Worm (Caenorhabditis elegans) whole organism, young adult: ENCODE results near the gene srh-69.

Experiments
- B0019.2 ChIP-seq: fragments of 200-800 bp; sonication (Bioruptor generic); conservative IDR thresholded peaks from 2 replicates; pipeline ENCODE4 v1.3.6; 2022; ENCODE audit warnings: missing genetic modification reagents, missing genetic modification characterization, missing compliant biosample characterization
- B0035.1 ChIP-seq: sonication (generic microtip); optimal IDR thresholded peaks from 2 replicates; lab custom pipeline; 2016; ENCODE audit warnings: missing genetic modification characterization, mild to moderate bottlenecking, missing compliant biosample characterization, missing genotype, missing genetic modification reagents
- F23B12.7 ChIP-seq: sonication (generic microtip); optimal IDR thresholded peaks from 2 replicates; lab custom pipeline; 2017; ENCODE audit warnings: missing genetic modification characterization, mild to moderate bottlenecking, missing compliant biosample characterization, antibody characterized with exemption, moderate library complexity; ENCODE audit not compliant: insufficient read depth
- F37B4.10 ChIP-seq: fragments of 200-800 bp; sonication (Bioruptor generic); IDR thresholded peaks from 2 replicates; pipeline ENCODE4 v1.3.6; 2022; ENCODE audit warnings: missing genetic modification characterization, missing compliant biosample characterization
- F52B5.7 ChIP-seq: sonication (generic microtip); optimal IDR thresholded peaks from 2 replicates; lab custom pipeline; 2016; ENCODE audit warnings: mild to moderate bottlenecking, missing genetic modification characterization, missing compliant biosample characterization
- F57A8.1 ChIP-seq: fragments of 200-800 bp; sonication (Bioruptor generic); optimal IDR thresholded peaks from 2 replicates; lab custom pipeline; 2018; ENCODE audit warnings: mild to moderate bottlenecking, missing genetic modification characterization, moderate library complexity, missing compliant biosample characterization
- K12H6.12 ChIP-seq: fragments of 200-800 bp; sonication (Bioruptor generic); optimal IDR thresholded peaks from 2 replicates; lab custom pipeline; 2018; ENCODE audit warnings: mild to moderate bottlenecking, missing genetic modification characterization, missing compliant biosample characterization
- Y79H2A.3 ChIP-seq: fragments of 200-800 bp; sonication (Bioruptor generic); conservative IDR thresholded peaks from 2 replicates; pipeline ENCODE4 v1.3.6; 2022; ENCODE audit warnings: missing genetic modification reagents, missing genetic modification characterization, missing compliant biosample characterization
- Y95B8A.8 ChIP-seq: fragments of 200-800 bp; sonication (Bioruptor generic); IDR thresholded peaks from 2 replicates; pipeline ENCODE4 v1.3.6; 2022; ENCODE audit warnings: missing genetic modification reagents, missing genetic modification characterization, missing compliant biosample characterization
- atf-7 ChIP-seq: sonication (generic microtip); optimal IDR thresholded peaks from 2 replicates; lab custom pipeline; 2017; ENCODE audit warnings: mild to moderate bottlenecking, missing genetic modification characterization, missing compliant biosample characterization
- athp-1 ChIP-seq: sonication (generic microtip); optimal IDR thresholded peaks from 2 replicates; lab custom pipeline; 2017; ENCODE audit warnings: mild to moderate bottlenecking, missing genetic modification characterization, missing compliant biosample characterization
- ccch-3 ChIP-seq: fragments of 200-800 bp; sonication (Bioruptor generic); optimal IDR thresholded peaks from 2 replicates; lab custom pipeline; 2018; ENCODE audit warnings: mild to moderate bottlenecking, missing genetic modification characterization, missing compliant biosample characterization
- cebp-2 ChIP-seq: fragments of 200-800 bp; sonication (Bioruptor generic); IDR thresholded peaks from 2 replicates; pipeline ENCODE4 v1.3.6; 2022; ENCODE audit warnings: missing genetic modification characterization, missing compliant biosample characterization
- ceh-27 ChIP-seq: fragments of 200-800 bp; sonication (Bioruptor generic); optimal IDR thresholded peaks from 2 replicates; lab custom pipeline; 2018; ENCODE audit warnings: mild to moderate bottlenecking, missing genetic modification characterization, moderate library complexity, missing compliant biosample characterization
- ceh-79 ChIP-seq: sonication (generic microtip); optimal IDR thresholded peaks from 2 replicates; lab custom pipeline; 2017; ENCODE audit warnings: mild to moderate bottlenecking, missing genetic modification characterization, missing compliant biosample characterization
- chd-7 ChIP-seq: sonication (generic microtip); optimal IDR thresholded peaks from 2 replicates; lab custom pipeline; 2016; ENCODE audit warnings: mild to moderate bottlenecking, missing genetic modification characterization, moderate library complexity, missing compliant biosample characterization
- egl-44 ChIP-seq: fragments of 200-800 bp; sonication (Bioruptor generic); IDR thresholded peaks from 2 replicates; pipeline ENCODE4 v1.3.6; 2022; ENCODE audit warnings: missing genetic modification reagents, missing genetic modification characterization, missing compliant biosample characterization
- egrh-3 ChIP-seq: fragments of 200-800 bp; sonication (Bioruptor generic); IDR thresholded peaks from 2 replicates; pipeline ENCODE4 v1.3.6; 2022; ENCODE audit warnings: missing genetic modification reagents, missing genetic modification characterization, missing compliant biosample characterization
- gei-17 ChIP-seq: fragments of 200-800 bp; sonication (Bioruptor generic); optimal IDR thresholded peaks from 2 replicates; lab custom pipeline; 2018; ENCODE audit warnings: mild to moderate bottlenecking, missing genetic modification characterization, missing compliant biosample characterization
- hlh-26 ChIP-seq: fragments of 200-800 bp; sonication (Bioruptor generic); conservative IDR thresholded peaks from 2 replicates; pipeline ENCODE4 v1.3.6; 2022; ENCODE audit warnings: missing genetic modification reagents, missing genetic modification characterization, missing compliant biosample characterization
- hmg-20 ChIP-seq: fragments of 200-800 bp; sonication (Bioruptor generic); IDR thresholded peaks from 2 replicates; pipeline ENCODE4 v1.3.6; 2022; ENCODE audit warnings: missing genetic modification reagents, missing genetic modification characterization, missing compliant biosample characterization
- hsf-1 ChIP-seq: fragments of 200-800 bp; sonication (Bioruptor generic); IDR thresholded peaks from 2 replicates; pipeline ENCODE4 v1.3.6; 2022; ENCODE audit warnings: missing genetic modification reagents, missing genetic modification characterization, missing compliant biosample characterization
- let-526 ChIP-seq: fragments of 200-800 bp; sonication (Bioruptor generic); IDR thresholded peaks from 2 replicates; pipeline ENCODE4 v1.3.6; 2022; ENCODE audit warnings: missing genetic modification reagents, missing genetic modification characterization, missing compliant biosample characterization
- lin-40 ChIP-seq: sonication (generic microtip); optimal IDR thresholded peaks from 2 replicates; lab custom pipeline; 2016; ENCODE audit warnings: missing genetic modification characterization, mild to moderate bottlenecking, missing compliant biosample characterization, missing genotype, missing genetic modification reagents
- madf-6 ChIP-seq: fragments of 200-800 bp; sonication (Bioruptor generic); IDR thresholded peaks from 2 replicates; pipeline ENCODE4 v1.3.6; 2022; ENCODE audit warnings: missing genetic modification reagents, missing genetic modification characterization, missing compliant biosample characterization
- mcd-1 ChIP-seq: fragments of 200-800 bp; sonication (Bioruptor generic); IDR thresholded peaks from 2 replicates; pipeline ENCODE4 v1.3.6; 2022; ENCODE audit warnings: missing genetic modification reagents, missing genetic modification characterization, missing compliant biosample characterization
- mel-28 ChIP-seq: sonication (generic microtip); optimal IDR thresholded peaks from 2 replicates; lab custom pipeline; 2016; ENCODE audit warnings: borderline replicate concordance, mild to moderate bottlenecking, missing genetic modification characterization, missing compliant biosample characterization
- mes-4 ChIP-seq: sonication (generic microtip); optimal IDR thresholded peaks from 2 replicates; lab custom pipeline; 2016; ENCODE audit warnings: missing genotype, missing genetic modification characterization, missing compliant biosample characterization
- mxl-1 ChIP-seq: sonication (generic microtip); optimal IDR thresholded peaks from 2 replicates; lab custom pipeline; 2016; ENCODE audit warnings: missing genetic modification characterization, missing compliant biosample characterization
- nhr-120 ChIP-seq: fragments of 200-800 bp; sonication (Bioruptor generic); IDR thresholded peaks from 2 replicates; pipeline ENCODE4 v1.3.6; 2022; ENCODE audit warnings: missing genetic modification characterization, missing compliant biosample characterization
- rpc-1 ChIP-seq, 2 experiments: fragments of 150-350 bp in 1 of 2; sonication (generic microtip) in 1 of 2; optimal IDR thresholded peaks; 2 replicates each; lab custom pipeline; 2014 to 2018; ENCODE audit warnings: missing biosample characterization in 1 of 2, missing genetic modification characterization in 1 of 2, missing genetic modification reagents in 1 of 2, missing genotype in 1 of 2
- snpc-1.3 ChIP-seq: sonication (generic microtip); optimal IDR thresholded peaks from 2 replicates; lab custom pipeline; 2017; ENCODE audit warnings: missing genetic modification characterization, mild to moderate bottlenecking, missing compliant biosample characterization, antibody characterized with exemption, moderate library complexity, missing genotype, missing genetic modification reagents; ENCODE audit not compliant: insufficient read depth
- somi-1 ChIP-seq: fragments of 200-800 bp; sonication (Bioruptor generic); optimal IDR thresholded peaks from 2 replicates; lab custom pipeline; 2018; ENCODE audit warnings: mild to moderate bottlenecking, missing genetic modification characterization, missing compliant biosample characterization
- tbx-9 ChIP-seq: sonication (generic microtip); optimal IDR thresholded peaks from 2 replicates; lab custom pipeline; 2016; ENCODE audit warnings: borderline replicate concordance, missing genetic modification characterization, inconsistent platforms, missing compliant biosample characterization
- zfh-2 ChIP-seq: fragments of 200-800 bp; sonication (Bioruptor generic); conservative IDR thresholded peaks from 2 replicates; pipeline ENCODE4 v1.3.6; 2022; ENCODE audit warnings: missing genetic modification reagents, missing genetic modification characterization, missing compliant biosample characterization
- zim-3 ChIP-seq: sonication (generic microtip); optimal IDR thresholded peaks from 2 replicates; lab custom pipeline; 2017; ENCODE audit warnings: mild to moderate bottlenecking, missing genetic modification characterization, moderate library complexity, missing compliant biosample characterization
- ztf-25 ChIP-seq: fragments of 200-800 bp; sonication (Bioruptor generic); IDR thresholded peaks from 2 replicates; pipeline ENCODE4 v1.3.6; 2022; ENCODE audit warnings: missing genetic modification reagents, missing genetic modification characterization, missing compliant biosample characterization
- ztf-3 ChIP-seq: fragments of 200-800 bp; sonication (Bioruptor generic); optimal IDR thresholded peaks from 2 replicates; lab custom pipeline; 2018; ENCODE audit warnings: mild to moderate bottlenecking, missing genetic modification characterization, missing compliant biosample characterization

srh-69 gene

DNA sequence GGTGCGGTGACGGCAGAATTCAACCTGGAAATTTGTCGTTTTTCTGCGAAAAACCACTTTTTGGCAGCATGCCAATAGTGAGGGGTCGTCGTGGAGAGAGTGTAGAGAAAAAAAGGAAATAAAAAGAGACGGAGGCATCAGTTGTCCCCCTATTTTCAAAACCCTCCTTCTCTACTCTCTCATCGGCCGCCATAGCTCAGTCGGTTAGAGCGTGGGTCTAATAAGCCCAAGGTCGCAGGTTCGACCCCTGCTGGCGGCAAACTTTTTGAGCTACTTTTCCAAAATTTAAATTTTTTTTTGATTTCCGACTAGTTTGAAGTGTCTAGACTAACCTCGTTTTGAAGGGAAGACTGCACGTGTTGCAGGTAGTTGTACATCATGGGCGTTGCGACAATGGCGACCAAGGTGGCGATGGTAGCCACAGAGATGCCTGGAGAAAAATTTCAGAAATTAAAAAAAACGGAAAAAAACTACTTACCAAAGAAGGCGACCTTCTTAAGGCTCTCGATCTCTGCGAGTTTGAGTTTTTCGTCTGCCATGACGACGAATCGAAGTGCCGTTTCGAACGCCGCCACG lies 19.9 kb downstream of the srh-69 start, which contains the start of gene col-85 (continued):
- TF ChIP-seq Y79H2A.3 (GFP tag; lab: Robert Waterston, UW) (no peak), athp-1 (tag; lab: Kevin White, UChicago) (peak; percentile 60), F52B5.7 (tag; lab: Kevin White, UChicago) (peak; percentile 63), ccch-3 (GFP tag; lab: Kevin White, UChicago) (peak; percentile 30), rpc-1 (optimal IDR thresholded peaks at IDR 0.05; lab: Kevin White, UChicago) (peak; percentile 97), rpc-1 (tag; optimal IDR thresholded peaks at IDR 0.05; lab: Kevin White, UChicago) (peak; percentile 93), mes-4 (peak; percentile 45), ceh-79 (tag; lab: Kevin White, UChicago) (peak; percentile 23), mxl-1 (tag; lab: Kevin White, UChicago) (peak; percentile 88), Y95B8A.8 (GFP tag; lab: Robert Waterston, UW) (0 out of 2 replicates have a peak, but pooled peaks have one; percentile 65), tbx-9 (tag; lab: Kevin White, UChicago) (no peak)

- no peak for TF ChIP-seq zim-3 (tag; lab: Kevin White, UChicago)
- 0 out of 2 replicates have a peak, but pooled peaks have one; percentile 71 for TF ChIP-seq F37B4.10 (GFP tag; lab: Robert Waterston, UW)
- TF ChIP-seq madf-6, result no peak
- TF ChIP-seq K12H6.12 (tag; lab: Kevin White, UChicago), result no peak
- TF ChIP-seq mcd-1 (GFP tag; lab: Robert Waterston, UW), result no peak
- TF ChIP-seq cebp-2 (GFP tag; lab: Robert Waterston, UW), result 0 out of 2 replicates have a peak, but pooled peaks have one; percentile 4
- no peak for TF ChIP-seq hsf-1 (GFP tag; lab: Robert Waterston, UW)
- no peak for TF ChIP-seq egl-44 (GFP tag; lab: Robert Waterston, UW)
- TF ChIP-seq zfh-2, result peak; percentile 74
- TF ChIP-seq egrh-3 (GFP tag; lab: Robert Waterston, UW), result peak; percentile 97
These were observed 20.4 kb downstream of the srh-69 start for ce11 chrII:12494067-12494477.

ce11 chrII:12491936-12492335 lies 22.6 kb downstream of the srh-69 start, which contains the start of gene srz-6:
Gene srz-6, plus strand, starts transcription at chrII:12492236.
- TF ChIP-seq zfh-2, result 0 out of 2 replicates have a peak, but pooled peaks have one; percentile 29
- no peak for TF ChIP-seq gei-17
- TF ChIP-seq, all 124 proteins: peak for 1

ce11 chrII:12489903-12490302 lies 24.6 kb downstream of the srh-69 start, which contains the start of gene T21B4.15:
Gene T21B4.15, plus strand, starts transcription at chrII:12490203.
- no peak for TF ChIP-seq F37B4.10 (GFP tag; lab: Robert Waterston, UW)
- no peak for TF ChIP-seq hmg-20
- TF ChIP-seq lin-40 (tag; lab: Kevin White, UChicago), result no peak
- TF ChIP-seq hlh-26 (GFP tag; lab: Robert Waterston, UW), result no peak
- TF ChIP-seq chd-7 (tag; lab: Kevin White, UChicago), result no peak
- TF ChIP-seq, all 124 proteins: peak for 0

DNA sequence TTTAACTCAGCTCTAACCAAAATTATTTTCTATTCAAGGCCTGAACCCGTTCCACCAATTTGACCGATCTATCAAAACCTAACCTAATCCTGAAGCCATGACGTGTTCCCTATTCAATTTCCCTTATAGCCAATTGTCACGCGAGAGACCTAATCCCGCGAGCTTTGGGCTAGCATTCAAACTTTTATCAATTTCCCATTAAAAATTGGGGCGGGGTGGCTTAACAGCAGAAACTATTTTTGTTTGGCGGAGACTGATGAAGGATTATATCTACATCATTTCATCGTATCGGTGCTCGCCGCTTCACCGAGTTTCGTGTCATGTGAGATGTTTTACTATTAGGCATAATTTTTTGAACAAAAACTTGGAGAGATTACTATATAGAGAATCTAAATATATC lies 25.7 kb downstream of the srh-69 start:
- TF ChIP-seq mel-28 (tag; lab: Kevin White, UChicago), result no peak
- TF ChIP-seq snpc-1.3 (tag; lab: Kevin White, UChicago), result no peak
- no peak for TF ChIP-seq F52B5.7 (tag; lab: Kevin White, UChicago)
- TF ChIP-seq let-526 (GFP tag; lab: Robert Waterston, UW), result no peak
- no peak for TF ChIP-seq F23B12.7 (tag; lab: Kevin White, UChicago)
- no peak for TF ChIP-seq B0035.1 (tag; lab: Kevin White, UChicago)
- TF ChIP-seq nhr-120, result no peak
- no peak for TF ChIP-seq atf-7
- no peak for TF ChIP-seq gei-17
- no peak for TF ChIP-seq mxl-1 (tag; lab: Kevin White, UChicago)
- TF ChIP-seq ztf-25 (GFP tag; lab: Robert Waterston, UW), result no peak
- TF ChIP-seq B0019.2, result no peak
- TF ChIP-seq ceh-27, result no peak
- TF ChIP-seq somi-1 (GFP tag; lab: Kevin White, UChicago), result no peak
- no peak for TF ChIP-seq F57A8.1 (GFP tag; lab: Kevin White, UChicago)
- no peak for TF ChIP-seq ztf-3 (GFP tag; lab: Kevin White, UChicago)
